Worm (Caenorhabditis elegans): ENCODE measurements around the gene C54G10.1.

ce11 chrV:14640071-14640470 is 830 bp upstream of the C54G10.1 start, which contains the start of gene F43D2.7:
- TF ChIP-seq nhr-28 (tag; optimal IDR thresholded peaks at IDR 0.05) (no peak), elt-3 (tag; optimal IDR thresholded peaks at IDR 0.05) (no peak), ama-1 (optimal IDR thresholded peaks at IDR 0.05) (no peak), nhr-77 (tag; optimal IDR thresholded peaks at IDR 0.05) (no peak), R02D3.7 (tag; optimal IDR thresholded peaks at IDR 0.05) (no peak)
